Fruit fly (Drosophila melanogaster) ovary, adult (tissue): Measurements from ENCODE around the gene CG33332.

Experiments used
- CG17801 ChIP-seq: fragments of 200-800 bp; optimal IDR thresholded peaks from 2 replicates; lab custom pipeline; 2019; ENCODE audit warnings: missing biosample characterization, mild to moderate bottlenecking, missing genetic modification characterization, moderate library complexity; ENCODE audit not compliant: partially characterized antibody

The CG33332 gene

DNA sequence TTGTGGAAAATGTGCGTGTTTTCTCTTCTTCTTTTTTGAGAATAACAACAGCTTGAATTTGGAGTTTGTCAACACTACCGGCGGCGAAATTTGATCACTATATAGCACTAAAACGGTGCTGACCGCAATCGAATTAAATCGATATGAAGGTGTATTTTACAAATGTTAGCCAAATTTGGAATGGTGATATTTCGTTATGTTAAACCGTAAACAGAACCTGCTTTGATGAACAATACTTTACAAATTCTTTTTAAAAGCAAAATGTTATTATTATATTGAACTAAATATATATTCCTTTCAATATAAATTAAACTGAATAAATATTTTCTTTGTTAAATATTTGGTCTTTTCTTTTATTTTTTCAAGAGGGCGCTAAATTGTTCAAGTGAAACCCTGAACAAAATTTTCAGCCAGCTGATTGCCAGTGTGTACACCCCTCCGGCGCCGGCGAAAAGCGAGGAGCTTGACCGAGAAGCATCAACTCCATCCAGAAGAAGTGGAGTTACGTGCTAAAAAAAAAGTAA lies at the start of gene CG33332, which contains the start of the genes Rrp6 and CG33331:
TSS of gene CG33332 (plus strand) at position 446 of the 524 bp plus-strand sequence.
TSS of gene Rrp6 (minus strand) at position 236 of the 524 bp plus-strand sequence.
TSS of gene CG33331 (plus strand) at position 446 of the 524 bp plus-strand sequence.
- peak; percentile 85 for TF ChIP-seq CG17801 (GFP tag; lab: Kevin White, UChicago)

DNA sequence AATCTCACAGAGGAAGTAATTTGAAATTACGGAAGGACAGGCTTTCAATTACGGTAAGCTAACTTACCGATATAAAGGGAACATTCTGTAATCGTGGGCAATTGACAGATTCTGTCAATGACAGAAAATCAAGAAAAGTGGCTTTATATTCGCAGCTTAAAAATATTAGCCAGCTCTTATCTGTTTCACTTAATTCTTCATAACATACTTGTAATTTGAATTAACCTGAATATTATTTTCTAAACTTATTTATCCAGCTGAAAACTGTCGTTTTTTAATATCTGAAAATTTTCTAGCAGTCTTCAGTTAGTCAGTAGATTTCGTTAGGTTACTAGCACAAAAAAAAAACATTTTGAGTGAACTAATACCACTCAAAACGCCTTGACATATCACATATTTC lies 41.5 kb upstream of the CG33332 start, which contains the start of gene CG3610:
TSS of gene CG3610 (plus strand) at position 301 of the 400 bp plus-strand sequence.
- no peak for TF ChIP-seq CG17801 (GFP tag; lab: Kevin White, UChicago)

DNA sequence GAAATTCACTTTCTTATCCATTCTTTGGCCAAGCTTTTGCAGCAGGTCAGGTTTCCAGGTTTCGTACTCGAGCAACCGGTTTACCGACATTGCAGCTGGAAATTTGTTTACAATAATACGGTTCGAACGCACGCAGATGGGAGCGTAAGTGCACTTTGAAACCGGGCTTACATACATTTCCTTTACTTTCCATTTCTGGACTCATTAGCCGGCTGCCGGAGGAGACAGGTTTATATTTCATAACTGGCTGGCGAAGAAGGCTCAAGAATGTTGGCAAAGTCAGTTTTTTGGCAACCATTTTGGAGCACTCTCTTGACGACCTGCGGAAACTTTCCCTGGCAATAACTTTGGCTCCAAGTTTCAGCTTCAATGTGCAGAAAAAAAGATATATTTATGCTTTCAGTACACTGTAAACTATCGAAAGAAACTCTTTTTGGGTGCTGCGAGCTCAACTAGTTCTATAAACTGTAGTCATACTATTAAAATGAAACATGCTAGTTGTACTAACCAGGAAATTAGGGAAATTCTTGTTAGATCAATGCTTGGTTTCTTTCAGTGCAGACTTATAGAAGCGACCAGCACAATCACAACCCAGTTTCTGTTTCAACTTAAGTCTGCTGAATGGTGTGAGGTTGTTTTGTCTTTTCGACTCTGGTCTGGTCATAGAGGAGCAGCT lies 39.2 kb upstream of the CG33332 start:
- no peak for TF ChIP-seq CG17801 (GFP tag; lab: Kevin White, UChicago)

DNA sequence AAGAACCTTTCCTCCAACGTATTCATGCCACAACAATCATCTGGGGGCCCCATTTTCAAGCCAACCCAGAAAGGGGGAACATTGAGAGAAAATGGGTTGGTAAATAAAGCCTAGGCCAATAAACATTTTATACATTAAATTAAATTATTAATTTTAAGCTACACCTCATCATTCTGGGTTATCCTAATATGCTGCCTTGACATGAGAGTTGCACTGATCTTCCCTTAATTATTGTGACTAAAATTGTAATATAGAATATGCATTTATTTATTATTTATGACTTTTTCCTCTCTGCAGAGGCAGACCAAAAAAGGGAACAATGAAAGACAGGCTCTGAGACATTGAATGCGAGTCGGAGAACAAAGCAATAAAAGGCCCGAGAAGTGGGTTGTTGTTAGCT lies 38.4 kb upstream of the CG33332 start:
- no peak for TF ChIP-seq CG17801 (GFP tag; lab: Kevin White, UChicago)

DNA sequence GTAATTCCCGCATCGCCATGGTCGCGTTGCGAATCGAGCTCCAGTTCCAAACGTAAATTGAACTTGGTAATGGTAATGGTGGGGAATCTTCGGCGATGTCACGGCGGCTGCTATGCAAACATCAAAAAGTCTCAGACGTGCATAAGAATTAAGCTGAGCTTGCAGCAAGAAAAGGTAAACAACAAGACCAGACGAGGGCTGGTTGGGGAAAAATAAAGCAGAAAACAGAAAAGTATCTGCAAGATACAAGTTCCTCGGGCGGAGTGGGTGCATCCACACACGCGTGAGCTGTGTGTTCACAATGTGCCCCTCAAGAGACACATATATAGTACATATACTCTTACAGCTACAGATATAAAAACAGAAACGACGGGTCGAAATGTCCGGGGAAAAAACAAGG lies 33.6 kb upstream of the CG33332 start:
- TF ChIP-seq CG17801 (GFP tag; lab: Kevin White, UChicago): no peak

DNA sequence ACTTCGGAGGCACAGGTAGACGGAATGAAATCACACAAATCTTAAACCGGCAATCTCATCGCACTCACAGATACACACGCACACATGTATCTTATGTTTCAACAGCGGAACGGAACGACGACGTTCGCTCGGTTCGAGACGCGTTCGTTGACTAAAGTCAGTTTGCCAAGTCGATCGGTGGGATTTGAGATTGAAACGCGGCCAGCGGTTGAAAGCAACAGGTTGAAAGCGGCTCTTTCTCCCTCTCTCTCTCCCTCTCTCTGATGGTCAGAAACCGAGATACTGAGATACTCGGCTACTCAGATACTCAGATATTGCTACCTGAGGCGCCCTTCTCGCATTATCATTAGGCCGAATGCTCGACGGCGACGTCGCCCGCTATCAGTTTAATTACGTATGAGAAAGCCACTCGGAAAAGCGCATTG lies 32.5 kb upstream of the CG33332 start:
- peak; percentile 53 for TF ChIP-seq CG17801 (GFP tag; lab: Kevin White, UChicago)

DNA sequence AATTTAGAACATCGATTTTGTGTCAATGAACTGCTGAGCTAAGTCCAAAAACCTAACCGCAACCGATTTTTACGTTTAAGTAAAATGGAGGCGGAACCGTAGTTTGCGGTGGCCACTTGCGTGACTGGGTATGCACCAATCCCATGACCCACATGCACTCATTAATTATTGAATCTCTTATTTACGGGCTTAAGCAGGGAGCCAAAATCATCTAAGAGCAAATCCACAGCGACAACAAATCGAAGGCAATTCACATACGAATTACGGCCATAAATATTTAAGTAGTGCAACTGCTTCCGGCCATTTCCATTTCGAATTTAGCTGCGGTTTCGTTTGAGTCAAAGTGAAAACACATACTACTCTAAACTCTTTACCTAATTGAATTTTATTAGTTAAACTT lies 21.4 kb upstream of the CG33332 start:
- no peak for TF ChIP-seq CG17801 (GFP tag; lab: Kevin White, UChicago)

DNA sequence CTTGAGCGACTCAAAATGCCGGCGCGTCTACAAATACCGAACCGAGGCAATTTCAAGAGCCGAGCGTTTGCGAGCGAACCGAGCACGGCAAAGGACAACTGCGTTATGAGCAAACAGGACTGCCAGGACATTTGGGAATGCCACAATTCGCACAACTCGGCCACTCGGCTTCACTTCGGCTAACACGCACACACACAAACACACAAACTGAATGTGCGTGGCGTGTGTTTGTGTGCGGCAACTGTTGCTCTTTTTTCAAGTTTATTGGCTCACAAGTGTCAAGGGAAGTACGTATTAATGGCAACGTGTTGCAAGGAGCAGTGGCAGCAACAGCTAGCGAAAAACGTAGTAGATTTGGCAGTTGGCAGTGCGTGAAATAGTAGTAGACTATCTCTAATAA lies 12.9 kb upstream of the CG33332 start:
- TF ChIP-seq CG17801 (GFP tag; lab: Kevin White, UChicago): no peak

DNA sequence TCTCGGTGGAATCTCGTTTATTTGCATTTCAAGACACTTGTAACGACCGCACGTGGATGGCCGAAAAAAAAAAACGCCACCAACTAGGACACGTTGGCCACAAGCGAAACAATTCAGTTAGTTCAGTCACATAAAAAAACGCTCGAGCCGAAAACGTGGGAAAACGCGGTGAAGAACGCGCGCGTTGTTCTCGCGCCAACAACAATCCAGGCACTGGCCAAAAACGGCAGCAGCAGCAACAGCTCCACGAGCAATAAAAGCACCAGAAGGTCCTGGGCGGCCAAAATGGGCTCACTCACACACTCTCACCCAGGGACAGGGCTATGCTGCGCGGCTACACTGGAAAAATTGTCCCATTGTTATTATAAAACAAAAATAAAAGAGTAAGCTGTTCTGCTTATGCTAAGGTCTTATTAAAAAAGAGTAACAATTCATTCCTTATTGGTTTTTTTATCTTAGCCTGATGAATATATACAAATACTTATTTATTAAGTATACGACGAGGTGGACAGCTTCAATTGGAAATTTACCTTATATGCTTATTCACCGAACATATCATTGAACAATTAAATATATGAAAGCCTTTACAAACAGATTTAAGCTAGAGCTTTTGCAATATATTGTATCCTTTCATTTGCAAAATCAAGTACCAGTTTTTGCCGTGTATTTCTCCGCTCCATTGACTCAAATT lies 10.8 kb upstream of the CG33332 start, which contains the start of gene btsz:
TSS of gene btsz (minus strand) at position 215 of the 691 bp plus-strand sequence.
- no peak for TF ChIP-seq CG17801 (GFP tag; lab: Kevin White, UChicago)

DNA sequence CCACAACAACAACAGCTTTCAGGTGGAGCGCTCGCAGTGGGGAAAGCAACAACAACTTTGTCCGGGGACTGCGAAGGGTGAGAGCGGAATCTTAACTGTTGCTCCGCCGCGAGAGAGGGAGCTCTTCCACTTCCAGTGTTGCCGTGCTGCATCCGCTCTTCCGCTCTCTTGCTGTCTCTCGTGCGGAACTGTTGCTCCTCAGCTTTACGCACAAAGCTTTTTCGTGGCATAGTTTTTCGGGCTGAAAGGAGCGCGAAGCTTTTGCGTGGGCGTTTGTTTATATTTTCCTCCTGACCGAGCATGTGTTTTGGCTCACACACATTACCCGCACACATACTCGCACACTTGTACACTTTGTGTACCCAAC lies 10.3 kb upstream of the CG33332 start:
- TF ChIP-seq CG17801 (GFP tag; lab: Kevin White, UChicago): no peak

DNA sequence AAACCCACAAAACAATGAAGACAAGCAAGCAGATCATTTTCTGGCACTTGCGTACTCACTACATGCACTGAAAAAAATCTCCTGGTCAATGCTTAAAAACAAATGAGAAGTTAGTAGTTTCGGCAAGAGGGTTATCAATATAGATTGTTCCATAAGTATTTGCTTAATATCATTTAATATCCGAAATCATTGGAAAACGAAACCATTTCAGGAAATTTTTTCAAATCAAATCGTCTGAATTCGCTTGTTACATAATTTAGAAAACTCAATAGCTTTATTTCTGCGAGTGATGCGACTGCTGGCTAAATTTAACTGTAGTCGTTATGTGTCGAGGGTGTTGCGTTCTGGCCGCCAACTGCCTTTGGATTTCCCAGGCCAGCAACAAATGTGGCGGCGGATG lies 8.1 kb upstream of the CG33332 start:
- no peak for TF ChIP-seq CG17801 (GFP tag; lab: Kevin White, UChicago)

DNA sequence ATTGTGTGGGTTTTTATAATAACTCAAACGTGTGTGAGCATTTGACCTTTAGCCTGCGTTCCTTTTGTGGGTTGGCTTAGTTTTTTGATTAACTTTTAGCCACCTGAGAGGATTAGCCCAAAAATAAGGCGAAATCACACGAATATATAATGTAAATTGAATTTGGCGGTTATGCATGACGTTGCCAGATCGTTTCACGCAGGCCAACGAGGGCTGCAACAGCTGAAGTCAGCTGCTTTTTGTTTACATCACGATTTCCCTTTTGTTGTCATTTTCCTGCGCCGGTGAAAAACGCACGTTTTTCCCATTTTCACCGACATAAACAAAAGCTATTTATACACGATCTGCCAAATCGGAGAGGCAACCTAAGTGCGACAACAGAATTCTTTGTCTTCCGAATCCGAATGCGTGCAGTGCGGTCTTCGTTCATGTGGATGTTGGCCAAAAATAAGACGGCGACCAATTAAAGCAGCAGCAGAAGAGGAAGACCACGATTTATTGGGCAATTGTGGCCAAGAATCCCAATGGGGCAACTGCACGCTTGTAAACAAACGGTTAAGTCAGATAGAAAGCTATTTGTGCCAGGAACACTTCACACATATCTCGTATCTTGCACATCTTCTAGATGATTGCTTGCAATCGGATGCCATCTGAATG lies 6.9 kb upstream of the CG33332 start, which contains the start of gene CG3631:
TSS of gene CG3631 (plus strand) at position 251 of the 657 bp plus-strand sequence.
- peak; percentile 21 for TF ChIP-seq CG17801 (GFP tag; lab: Kevin White, UChicago)

DNA sequence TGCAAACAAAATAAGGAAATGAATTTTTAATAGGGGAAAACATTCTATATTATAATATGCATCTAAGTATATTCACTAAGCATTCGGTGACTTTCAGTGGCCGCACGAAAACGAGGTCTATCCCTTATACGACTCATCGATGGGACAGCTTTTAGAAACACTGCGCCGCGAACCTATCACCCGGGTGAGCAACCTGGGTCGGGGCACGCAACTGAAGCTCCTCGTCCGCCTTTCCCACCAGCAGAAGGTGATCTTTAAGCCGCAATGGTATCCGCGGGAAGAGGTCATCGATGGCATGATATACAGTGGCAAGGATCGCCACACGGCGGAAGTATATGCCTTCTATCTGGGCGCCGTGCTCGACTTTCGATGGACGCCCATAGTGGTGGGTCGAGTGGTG lies 5.4 kb upstream of the CG33332 start:
- no peak for TF ChIP-seq CG17801 (GFP tag; lab: Kevin White, UChicago)

DNA sequence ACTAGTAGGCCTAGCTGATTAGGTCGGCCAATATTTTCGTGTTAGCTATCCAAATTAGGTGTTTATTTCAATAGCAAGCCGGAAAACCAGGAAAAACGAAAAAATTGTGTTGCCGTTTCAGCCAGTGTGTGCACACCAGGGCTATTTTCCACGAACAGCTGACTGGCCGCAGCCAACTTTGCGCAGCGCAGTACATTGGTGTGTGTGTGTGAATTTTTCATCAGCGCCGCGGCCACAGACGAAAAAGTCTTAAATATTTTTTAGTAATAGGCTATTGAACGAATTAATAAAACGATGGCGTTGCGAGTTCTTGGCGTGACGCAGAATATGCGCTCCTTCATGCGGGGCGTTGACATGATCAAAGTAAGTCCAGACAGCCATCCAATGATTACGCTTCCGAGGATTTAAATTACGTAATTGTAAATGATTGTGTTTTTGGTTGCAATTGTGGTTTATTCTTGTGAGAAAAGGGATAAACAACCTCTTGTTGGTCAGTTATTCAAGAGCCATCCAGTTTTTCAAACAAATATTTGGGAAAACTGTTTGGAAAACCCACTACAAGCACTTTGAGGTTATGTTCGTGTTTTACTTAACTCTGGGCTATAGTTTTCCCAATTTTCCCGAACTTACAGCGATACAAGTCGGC lies 3.9 kb downstream of the CG33332 start, which contains the start of the genes CycC and UQCR-C1:
TSS of gene CycC (minus strand) at position 142 of the 646 bp plus-strand sequence.
TSS of gene UQCR-C1 (plus strand) at position 168 of the 646 bp plus-strand sequence.
- no peak for TF ChIP-seq CG17801 (GFP tag; lab: Kevin White, UChicago)
